Worm (Caenorhabditis elegans) whole organism, L4 larva: Measurements from ENCODE around the gene Y113G7A.22.

Experiments
- D1046.2 ChIP-seq: fragments of 200-800 bp; sonication (Bioruptor generic); IDR thresholded peaks from 2 replicates; pipeline ENCODE4 v1.3.6; 2022; ENCODE audit warnings: missing genetic modification characterization, missing compliant biosample characterization
- Y5F2A.4 ChIP-seq: fragments of 200-800 bp; sonication (Bioruptor generic); optimal IDR thresholded peaks from 2 replicates; lab custom pipeline; 2018; ENCODE audit warnings: mild to moderate bottlenecking, missing genetic modification characterization, missing compliant biosample characterization
- ZK546.5 ChIP-seq, 2 experiments: sonication (generic microtip); optimal IDR thresholded peaks; 2 replicates each; lab custom pipeline; 2017; ENCODE audit warnings: missing biosample characterization in 2 of 2, missing genetic modification characterization in 2 of 2
- aha-1 ChIP-seq: fragments of 150-350 bp; peaks from one replicate; lab custom pipeline; 2014; ENCODE audit warnings: missing biosample characterization, missing genetic modification characterization
- ceh-32 ChIP-seq: sonication (generic microtip); optimal IDR thresholded peaks from 2 replicates; lab custom pipeline; 2016; ENCODE audit warnings: mild to moderate bottlenecking, missing genetic modification characterization, missing compliant biosample characterization; ENCODE audit not compliant: poor library complexity
- ceh-44 ChIP-seq: fragments of 200-800 bp; sonication (Bioruptor generic); IDR thresholded peaks from 2 replicates; pipeline ENCODE4 v1.3.6; 2022; ENCODE audit warnings: missing genetic modification reagents, missing genetic modification characterization, missing compliant biosample characterization
- daf-16 ChIP-seq, 3 experiments: sonication (generic microtip); optimal IDR thresholded peaks; 2 replicates each; lab custom pipeline; 2016 to 2017; ENCODE audit warnings: missing genetic modification characterization in 3 of 3, missing genetic modification reagents in 3 of 3, mild to moderate bottlenecking in 2 of 3, missing compliant biosample characterization in 2 of 3, missing biosample characterization in 1 of 3, moderate library complexity in 1 of 3
- daf-8 ChIP-seq: fragments of 200-800 bp; sonication (Bioruptor generic); IDR thresholded peaks from 2 replicates; pipeline ENCODE4 v1.3.6; 2022; ENCODE audit warnings: missing genetic modification characterization, missing compliant biosample characterization
- dmd-8 ChIP-seq: fragments of 200-800 bp; sonication (Bioruptor generic); IDR thresholded peaks from 2 replicates; pipeline ENCODE4 v1.3.6; 2022; ENCODE audit warnings: missing genetic modification characterization, missing compliant biosample characterization
- duxl-1 ChIP-seq: sonication (generic microtip); optimal IDR thresholded peaks from 2 replicates; lab custom pipeline; 2016; ENCODE audit warnings: mild to moderate bottlenecking, missing genetic modification characterization, moderate library complexity, missing compliant biosample characterization; ENCODE audit not compliant: poor library complexity
- dve-1 ChIP-seq: sonication (generic microtip); optimal IDR thresholded peaks from 2 replicates; lab custom pipeline; 2017; ENCODE audit warnings: antibody characterized with exemption, mild to moderate bottlenecking, missing genetic modification characterization, missing compliant biosample characterization; ENCODE audit not compliant: insufficient read depth
- egl-27 ChIP-seq: sonication (generic microtip); optimal IDR thresholded peaks from 3 replicates; lab custom pipeline; 2017; ENCODE audit warnings: missing biosample characterization, missing genetic modification reagents, missing genetic modification characterization
- gei-8 ChIP-seq: fragments of 200-800 bp; sonication (Bioruptor generic); optimal IDR thresholded peaks from 2 replicates; lab custom pipeline; 2018; ENCODE audit warnings: mild to moderate bottlenecking, missing genetic modification characterization, missing compliant biosample characterization
- hlh-30 ChIP-seq: sonication (generic microtip); optimal IDR thresholded peaks from 2 replicates; lab custom pipeline; 2017; ENCODE audit warnings: antibody characterized with exemption, mild to moderate bottlenecking, missing genetic modification characterization, missing compliant biosample characterization; ENCODE audit not compliant: insufficient read depth
- hmg-1.1 ChIP-seq: fragments of 200-800 bp; sonication (Bioruptor generic); IDR thresholded peaks from 2 replicates; pipeline ENCODE4 v1.3.6; 2022; ENCODE audit warnings: missing genetic modification reagents, missing genetic modification characterization, missing compliant biosample characterization
- lim-7 ChIP-seq: fragments of 200-800 bp; sonication (Bioruptor generic); IDR thresholded peaks from 2 replicates; pipeline ENCODE4 v1.3.6; 2022; ENCODE audit warnings: missing genetic modification characterization, missing compliant biosample characterization
- lin-1 ChIP-seq: fragments of 200-800 bp; sonication (Bioruptor generic); IDR thresholded peaks from 2 replicates; pipeline ENCODE4 v1.3.6; 2022; ENCODE audit warnings: missing genetic modification reagents, missing genetic modification characterization, missing compliant biosample characterization
- lin-29 ChIP-seq: fragments of 200-800 bp; sonication (Bioruptor generic); IDR thresholded peaks from 2 replicates; pipeline ENCODE4 v1.3.6; 2022; ENCODE audit warnings: missing genetic modification reagents, missing genetic modification characterization, missing compliant biosample characterization
- madf-5 ChIP-seq, 2 experiments: fragments of 200-800 bp; sonication (Bioruptor generic); IDR thresholded peaks; 2 replicates each; pipeline ENCODE4 v1.3.6; 2022; ENCODE audit warnings: missing compliant biosample characterization in 2 of 2, missing genetic modification characterization in 2 of 2
- madf-9 ChIP-seq: fragments of 200-800 bp; sonication (Bioruptor generic); conservative IDR thresholded peaks from 2 replicates; pipeline ENCODE4 v1.3.6; 2022; ENCODE audit warnings: missing genetic modification reagents, missing genetic modification characterization, missing compliant biosample characterization
- mdl-1 ChIP-seq, 2 experiments: fragments of 150-350 bp in 1 of 2; sonication (generic microtip) in 1 of 2; optimal IDR thresholded peaks; 2 replicates each; lab custom pipeline; 2014 to 2017; ENCODE audit warnings: missing biosample characterization in 2 of 2, missing genetic modification characterization in 2 of 2
- nhr-10 ChIP-seq: fragments of 150-350 bp; optimal IDR thresholded peaks from 2 replicates; lab custom pipeline; 2014; ENCODE audit warnings: missing biosample characterization, missing genetic modification characterization
- nhr-28 ChIP-seq: fragments of 150-350 bp; optimal IDR thresholded peaks from 2 replicates; lab custom pipeline; 2014; ENCODE audit warnings: missing biosample characterization, missing genetic modification characterization
- nhr-41 ChIP-seq: fragments of 200-800 bp; sonication (Bioruptor generic); IDR thresholded peaks from 2 replicates; pipeline ENCODE4 v1.3.6; 2022; ENCODE audit warnings: missing genetic modification reagents, missing genetic modification characterization, missing compliant biosample characterization
- nhr-6 ChIP-seq: fragments of 150-350 bp; optimal IDR thresholded peaks from 2 replicates; lab custom pipeline; 2014; ENCODE audit warnings: missing biosample characterization, missing genetic modification characterization
- pqm-1 ChIP-seq: sonication (generic microtip); optimal IDR thresholded peaks from 2 replicates; lab custom pipeline; 2017; ENCODE audit warnings: missing biosample characterization, missing genetic modification characterization
- rbr-2 ChIP-seq: sonication (generic microtip); optimal IDR thresholded peaks from 2 replicates; lab custom pipeline; 2016; ENCODE audit warnings: missing genotype, missing genetic modification characterization, missing compliant biosample characterization
- saeg-2 ChIP-seq: fragments of 200-800 bp; sonication (Bioruptor generic); IDR thresholded peaks from 2 replicates; pipeline ENCODE4 v1.3.6; 2022; ENCODE audit warnings: missing genetic modification reagents, missing genetic modification characterization, missing compliant biosample characterization
- tra-1 ChIP-seq: fragments of 200-800 bp; sonication (Bioruptor generic); IDR thresholded peaks from 2 replicates; pipeline ENCODE4 v1.3.6; 2022; ENCODE audit warnings: missing genetic modification reagents, missing genetic modification characterization, missing compliant biosample characterization
- unc-39 ChIP-seq: sonication (generic microtip); optimal IDR thresholded peaks from 2 replicates; lab custom pipeline; 2017; ENCODE audit warnings: missing biosample characterization, missing genetic modification characterization
- zfp-2 ChIP-seq: sonication (generic microtip); optimal IDR thresholded peaks from 2 replicates; lab custom pipeline; 2016; ENCODE audit warnings: mild to moderate bottlenecking, missing genetic modification characterization, missing compliant biosample characterization
- zip-2 ChIP-seq: fragments of 150-350 bp; optimal IDR thresholded peaks from 2 replicates; lab custom pipeline; 2014; ENCODE audit warnings: missing biosample characterization, missing genetic modification characterization

Gene Y113G7A.22

DNA sequence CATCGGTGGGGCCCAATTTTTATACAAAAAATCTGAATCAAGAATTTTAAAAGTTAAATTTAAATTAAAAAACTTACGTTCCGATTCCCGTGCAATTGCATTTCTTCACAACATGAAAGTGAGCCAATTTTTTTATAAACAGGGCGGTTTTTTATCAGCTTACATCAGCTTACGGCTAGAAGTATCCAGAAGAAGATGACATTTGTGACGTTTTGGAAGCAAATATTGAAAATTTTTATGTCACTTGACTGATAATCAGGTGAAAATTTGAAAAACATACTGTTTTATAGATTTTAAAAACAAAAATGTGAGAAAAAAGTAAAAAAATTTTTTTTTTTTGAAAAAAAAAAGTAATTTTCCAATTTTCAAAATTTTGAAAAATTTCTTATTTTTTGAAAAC lies at the start of gene Y113G7A.22:
TSS of gene Y113G7A.22 (minus strand) at position 101 of the 400 bp plus-strand sequence.
- TF ChIP-seq aha-1 (tag; lab: Kevin White, UChicago) = peak; percentile 2
- no peak for TF ChIP-seq zip-2
- TF ChIP-seq nhr-41 (GFP tag; lab: Robert Waterston, UW) = no peak
- TF ChIP-seq, all 104 proteins: peak for 1

DNA sequence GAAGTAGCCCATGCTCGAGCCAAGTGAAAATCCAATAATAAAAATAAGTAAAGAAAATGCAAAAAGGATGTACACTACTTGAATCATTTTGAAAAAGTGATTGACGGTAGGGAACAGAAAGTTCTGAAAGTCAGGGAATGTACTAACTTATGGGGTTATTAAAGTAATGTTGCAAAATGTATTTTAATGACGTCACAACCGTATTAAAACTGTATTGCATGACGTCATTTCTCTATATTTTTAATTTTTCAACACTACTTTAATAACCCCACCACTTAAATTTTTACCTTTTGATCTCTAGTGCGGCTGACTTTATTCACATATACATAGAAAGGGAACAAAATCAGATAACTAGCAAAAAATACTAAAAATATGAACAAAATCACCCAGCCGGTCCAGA lies 47.2 kb upstream of the Y113G7A.22 start:
- TF ChIP-seq mdl-1 (tag; optimal IDR thresholded peaks at IDR 0.05; lab: Kevin White, UChicago) = no peak
- TF ChIP-seq nhr-6 (tag; lab: Kevin White, UChicago) = no peak
- no peak for TF ChIP-seq nhr-10 (tag; lab: Kevin White, UChicago)
- TF ChIP-seq egl-27 = no peak
- TF ChIP-seq dmd-8 (GFP tag; lab: Robert Waterston, UW) = no peak
- no peak for TF ChIP-seq ceh-32 (tag; lab: Kevin White, UChicago)
- no peak for TF ChIP-seq ceh-44
- no peak for TF ChIP-seq saeg-2 (GFP tag; lab: Robert Waterston, UW)
- no peak for TF ChIP-seq daf-8 (GFP tag; lab: Robert Waterston, UW)
- no peak for TF ChIP-seq zfp-2 (tag; lab: Kevin White, UChicago)
- no peak for TF ChIP-seq hmg-1.1
- no peak for TF ChIP-seq madf-9 (GFP tag; lab: Robert Waterston, UW)
- no peak for TF ChIP-seq gei-8 (GFP tag; lab: Kevin White, UChicago)
- TF ChIP-seq madf-5 (GFP tag; IDR thresholded peaks at IDR 0.05; lab: Robert Waterston, UW) = no peak
- TF ChIP-seq Y5F2A.4 (GFP tag; lab: Kevin White, UChicago) = no peak
- no peak for TF ChIP-seq tra-1
- TF ChIP-seq zip-2 = no peak
- no peak for TF ChIP-seq unc-39
- TF ChIP-seq hlh-30 = no peak

DNA sequence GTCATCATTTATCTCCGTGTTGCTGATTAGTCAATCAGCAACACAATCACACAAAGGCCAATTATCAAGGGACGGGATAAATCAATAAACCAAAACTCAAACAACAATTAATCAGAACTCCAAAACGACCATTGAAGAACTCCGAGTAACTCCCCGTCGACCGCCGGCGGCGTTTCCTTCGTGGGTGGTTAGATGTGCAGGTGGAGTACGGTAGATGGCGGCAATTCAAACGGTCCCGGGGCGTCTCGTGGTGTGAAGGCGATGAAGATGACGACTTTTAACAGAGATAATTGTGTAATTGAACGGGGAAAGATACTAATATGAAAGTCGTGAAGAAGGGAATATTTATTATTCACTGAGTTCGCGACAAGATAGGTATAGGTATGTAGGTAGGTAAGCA lies 46.4 kb upstream of the Y113G7A.22 start:
- peak; percentile 98 for TF ChIP-seq tra-1

DNA sequence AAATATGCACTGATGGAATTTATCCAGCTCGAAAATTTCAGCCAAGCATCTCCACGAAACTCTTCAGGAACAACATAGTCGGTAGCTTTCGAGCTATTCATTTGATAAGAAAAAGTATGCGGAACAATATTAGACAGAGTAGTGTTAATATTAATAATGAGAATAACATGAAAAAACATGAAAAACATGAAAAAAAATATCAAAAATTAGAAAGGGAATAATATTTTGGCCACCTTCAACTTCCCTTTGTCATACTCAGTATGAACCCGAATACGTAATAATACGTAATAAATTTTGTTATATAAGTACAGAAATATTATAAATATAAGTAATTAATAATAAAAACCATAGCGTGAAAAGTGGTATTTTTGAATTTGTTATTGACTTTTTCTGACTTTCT lies 36.8 kb upstream of the Y113G7A.22 start, which contains the start of gene srw-39:
TSS of gene srw-39 (minus strand) at position 101 of the 400 bp plus-strand sequence.
- no peak for TF ChIP-seq lin-1 (GFP tag; lab: Robert Waterston, UW)
- no peak for TF ChIP-seq duxl-1
- no peak for TF ChIP-seq D1046.2 (GFP tag; lab: Robert Waterston, UW)
- TF ChIP-seq lin-29 (GFP tag; lab: Robert Waterston, UW) = no peak
- no peak for TF ChIP-seq nhr-28
- TF ChIP-seq ZK546.5 (tag; optimal IDR thresholded peaks at IDR 0.05; lab: Kevin White, UChicago) = no peak
- TF ChIP-seq Y5F2A.4 (GFP tag; lab: Kevin White, UChicago) = no peak
- TF ChIP-seq ceh-32 (tag; lab: Kevin White, UChicago) = no peak
- no peak for TF ChIP-seq lim-7

DNA sequence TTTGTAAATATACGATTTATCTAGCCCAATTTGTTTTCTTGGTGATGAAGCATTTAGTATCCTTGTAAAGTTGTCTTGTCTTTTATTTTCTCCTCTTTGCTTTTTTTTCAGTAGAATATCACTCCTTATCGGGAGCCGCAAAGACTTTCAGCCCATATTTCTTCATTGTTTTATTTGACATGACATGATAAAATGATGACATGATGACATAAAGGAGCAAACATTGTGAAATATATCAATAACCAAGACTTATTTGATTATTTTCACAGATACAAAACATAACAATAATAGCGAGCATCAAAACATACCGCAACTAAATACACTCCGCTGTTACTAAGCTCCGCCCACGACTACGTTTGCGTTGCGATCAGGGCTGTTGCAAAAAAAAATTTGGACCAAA lies 30.7 kb upstream of the Y113G7A.22 start:
- TF ChIP-seq saeg-2 (GFP tag; lab: Robert Waterston, UW) = no peak
- TF ChIP-seq dve-1 (tag; lab: Kevin White, UChicago) = peak; percentile 71
- peak; percentile 57 for TF ChIP-seq aha-1 (tag; lab: Kevin White, UChicago)
- peak; percentile 16 for TF ChIP-seq pqm-1 (tag; lab: Kevin White, UChicago)
- TF ChIP-seq daf-16 (GFP tag; optimal IDR thresholded peaks at IDR 0.05; lab: Kevin White, UChicago) = no peak
- peak; percentile 85 for TF ChIP-seq daf-16 (tag; optimal IDR thresholded peaks at IDR 0.05; lab: Kevin White, UChicago)
- TF ChIP-seq rbr-2 (tag; lab: Kevin White, UChicago) = no peak
